Worm (Caenorhabditis elegans): ENCODE data around the gene F35H12.1.

- no peak for TF ChIP-seq elt-3 (tag; optimal IDR thresholded peaks at IDR 0.05)
- TF ChIP-seq lsy-2 (tag; optimal IDR thresholded peaks at IDR 0.05): no peak
- no peak for TF ChIP-seq lin-14 (GFP tag; optimal IDR thresholded peaks at IDR 0.05)
- no peak for TF ChIP-seq swsn-7 (tag; optimal IDR thresholded peaks at IDR 0.05)
- TF ChIP-seq pqm-1 (tag; optimal IDR thresholded peaks at IDR 0.05): no peak
- no peak for TF ChIP-seq elt-2 (tag; optimal IDR thresholded peaks at IDR 0.05)
- no peak for TF ChIP-seq alr-1 (tag; optimal IDR thresholded peaks at IDR 0.05; ENCODE audit: borderline replicate concordance)
- no peak for TF ChIP-seq lin-13 (GFP tag; optimal IDR thresholded peaks at IDR 0.05)
- no peak for TF ChIP-seq nhr-28 (tag; optimal IDR thresholded peaks at IDR 0.05)
- no peak for TF ChIP-seq nhr-12 (tag; optimal IDR thresholded peaks at IDR 0.05)
These were observed 41.6 kb downstream of the F35H12.1 start for ce11 chrX:975236-975535.

All from whole organism, L1 larva.